Worm (Caenorhabditis elegans): ENCODE results near the gene rps-11.
A peak's percentile ranks its signal among the peaks of the same experiment; 100 is the strongest.

The rps-11 gene

ce11 chrIV:11646908-11647307 lies 44.5 kb downstream of the rps-11 start:
- peak; percentile 62 for TF ChIP-seq egl-5 (tag; optimal IDR thresholded peaks at IDR 0.05)
- no peak for TF ChIP-seq nhr-76 (tag; optimal IDR thresholded peaks at IDR 0.05)

DNA sequence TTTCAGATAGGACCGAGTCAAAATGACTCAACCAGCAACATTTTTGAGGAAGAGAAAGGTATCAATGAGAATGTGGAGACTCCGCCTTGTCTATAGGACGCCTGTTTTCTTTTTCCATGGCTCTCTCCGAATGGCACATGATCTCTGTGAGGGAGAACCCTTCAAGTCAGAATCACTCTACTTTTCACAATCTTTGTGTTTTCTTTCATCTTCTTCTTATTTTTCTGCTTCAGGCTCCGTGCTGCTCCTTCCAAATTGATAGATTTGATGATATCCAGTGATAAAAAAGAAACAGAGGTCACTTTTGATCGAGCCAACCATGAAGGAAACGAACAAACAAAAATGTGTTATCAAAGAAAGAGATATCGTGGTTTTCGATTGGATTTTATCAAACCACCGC lies 46.6 kb downstream of the rps-11 start, which contains the start of gene ZK809.8:
ZK809.8 (minus strand) TSS at position 34 of the 400 bp plus-strand sequence.
- no peak for TF ChIP-seq fos-1 (tag; optimal IDR thresholded peaks at IDR 0.05)
- peak; percentile 12 for TF ChIP-seq nhr-11 (tag; optimal IDR thresholded peaks at IDR 0.05)
- no peak for TF ChIP-seq ama-1 (optimal IDR thresholded peaks at IDR 0.05)
- TF ChIP-seq nfya-1 (tag; optimal IDR thresholded peaks at IDR 0.05; ENCODE audit: insufficient read depth): peak; percentile 2

ce11 chrIV:11650344-11650743 lies 47.9 kb downstream of the rps-11 start:
- TF ChIP-seq unc-62 (GFP tag; optimal IDR thresholded peaks at IDR 0.05): no peak
- no peak for TF ChIP-seq fkh-10 (GFP tag; optimal IDR thresholded peaks at IDR 0.05)

DNA sequence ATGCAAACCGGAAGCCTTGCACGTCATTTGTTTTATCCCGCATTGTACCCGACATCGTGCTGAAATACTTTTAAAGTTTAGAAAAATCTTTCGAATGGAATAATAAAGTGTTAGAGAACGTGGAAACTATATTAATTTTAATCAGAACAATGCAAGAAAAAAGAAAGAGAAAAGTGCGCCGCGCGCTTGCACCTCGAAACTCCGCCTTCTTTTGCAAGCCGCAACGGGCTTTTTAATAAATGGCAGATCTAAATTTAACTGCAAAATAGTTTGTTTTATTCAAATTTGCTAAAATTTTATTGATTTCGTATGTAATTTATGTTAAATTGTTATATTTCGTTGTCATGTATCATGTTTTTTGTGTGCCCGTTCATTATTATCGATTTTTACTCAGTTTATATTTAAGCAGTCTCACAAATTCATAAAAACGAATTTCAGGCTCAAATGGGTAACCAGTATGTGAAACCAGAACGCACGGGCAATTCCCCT lies 49.6 kb downstream of the rps-11 start, which contains the start of the genes acl-3 and ndub-6:
acl-3 (minus strand) TSS at position 59 of the 489 bp plus-strand sequence.
ndub-6 (plus strand) TSS at position 439 of the 489 bp plus-strand sequence.
- no peak for TF ChIP-seq ceh-16 (tag; optimal IDR thresholded peaks at IDR 0.05)
- peak; percentile 16 for TF ChIP-seq pha-4 (tag; optimal IDR thresholded peaks at IDR 0.05)
